Worm (Caenorhabditis elegans) whole organism, L4/young adult: ENCODE data around the gene gldi-3.

Experiments used
- W03F9.2 ChIP-seq: fragments of 150-350 bp; optimal IDR thresholded peaks from 2 replicates; lab custom pipeline; 2014; ENCODE audit warnings: missing biosample characterization, missing genetic modification characterization
- dao-5 ChIP-seq: sonication (generic microtip); optimal IDR thresholded peaks from 2 replicates; lab custom pipeline; 2016; ENCODE audit warnings: missing genotype, missing genetic modification characterization, moderate library complexity, missing compliant biosample characterization
- him-1 ChIP-seq: sonication (generic microtip); optimal IDR thresholded peaks from 2 replicates; lab custom pipeline; 2016; ENCODE audit warnings: missing genotype, missing genetic modification reagents, missing genetic modification characterization, missing compliant biosample characterization

DNA sequence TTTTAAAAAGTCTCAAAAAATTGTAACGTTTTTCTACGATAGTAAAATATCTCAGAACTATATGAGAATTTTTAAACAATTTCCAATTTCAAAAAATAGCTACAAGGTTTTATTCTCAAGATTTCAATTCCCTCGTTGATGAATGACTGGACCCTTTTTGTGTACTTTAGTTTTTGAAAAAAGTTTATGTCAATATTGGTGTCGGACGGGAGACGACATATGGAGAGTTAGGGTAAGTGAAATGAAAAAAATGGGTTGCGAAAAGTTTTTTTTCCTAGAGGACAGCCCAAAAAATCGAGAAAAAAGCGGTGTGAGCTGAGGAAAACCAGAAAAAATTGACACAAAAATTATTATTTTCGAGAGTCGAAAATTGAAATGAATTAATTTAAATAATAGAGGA, 948 bp upstream of the gldi-3 start:
- no peak for TF ChIP-seq W03F9.2 (tag; lab: Kevin White, UChicago)
- no peak for TF ChIP-seq dao-5 (tag; lab: Kevin White, UChicago)
- no peak for TF ChIP-seq him-1
